Worm (Caenorhabditis elegans) whole organism, mixed stage, embryonic: Measurements from ENCODE around the gene C13C4.7.

Source experiments
- elt-1 ChIP-seq: sonication (generic microtip); optimal IDR thresholded peaks from 2 replicates; lab custom pipeline; 2017; ENCODE audit warnings: missing genetic modification characterization, mild to moderate bottlenecking, missing compliant biosample characterization, antibody characterized with exemption, moderate library complexity, borderline replicate concordance; ENCODE audit not compliant: insufficient read depth
- flh-1 ChIP-seq: fragments of 200-800 bp; sonication (Bioruptor generic); optimal IDR thresholded peaks from 2 replicates; lab custom pipeline; 2018; ENCODE audit warnings: mild to moderate bottlenecking, missing genetic modification characterization, moderate library complexity, missing compliant biosample characterization
- hlh-1 ChIP-seq: fragments of 150-350 bp; optimal IDR thresholded peaks from 2 replicates; lab custom pipeline; 2014; ENCODE audit warnings: missing biosample characterization, missing genetic modification reagents, missing genetic modification characterization
- lin-13 ChIP-seq: fragments of 150-350 bp; optimal IDR thresholded peaks from 2 replicates; lab custom pipeline; 2014; ENCODE audit warnings: missing biosample characterization, missing genetic modification characterization
- mep-1 ChIP-seq: fragments of 150-350 bp; optimal IDR thresholded peaks from 2 replicates; lab custom pipeline; 2017; ENCODE audit warnings: missing biosample characterization, missing genetic modification reagents, missing genetic modification characterization, inconsistent platforms
- nhr-12 ChIP-seq: fragments of 150-350 bp; optimal IDR thresholded peaks from 2 replicates; lab custom pipeline; 2014; ENCODE audit warnings: missing biosample characterization, missing genetic modification characterization
- nhr-237 ChIP-seq: fragments of 150-350 bp; optimal IDR thresholded peaks from 2 replicates; lab custom pipeline; 2014; ENCODE audit warnings: missing biosample characterization, missing genetic modification characterization
- nhr-28 ChIP-seq: fragments of 150-350 bp; optimal IDR thresholded peaks from 2 replicates; lab custom pipeline; 2014; ENCODE audit warnings: missing biosample characterization, missing genetic modification characterization
- pha-4 ChIP-seq: fragments of 150-350 bp; optimal IDR thresholded peaks from 2 replicates; lab custom pipeline; 2018; ENCODE audit warnings: missing biosample characterization, missing genetic modification reagents, missing genetic modification characterization
- snpc-4 ChIP-seq: fragments of 150-350 bp; optimal IDR thresholded peaks from 2 replicates; lab custom pipeline; 2014; ENCODE audit warnings: missing biosample characterization, missing genetic modification characterization
- unc-39 ChIP-seq: fragments of 150-350 bp; optimal IDR thresholded peaks from 2 replicates; lab custom pipeline; 2014; ENCODE audit warnings: missing biosample characterization, missing genetic modification characterization
- unc-62 ChIP-seq: fragments of 150-350 bp; optimal IDR thresholded peaks from 2 replicates; lab custom pipeline; 2014; ENCODE audit warnings: missing biosample characterization, missing genetic modification reagents, missing genetic modification characterization
- zip-8 ChIP-seq: fragments of 150-350 bp; optimal IDR thresholded peaks from 2 replicates; lab custom pipeline; 2014; ENCODE audit warnings: missing biosample characterization, missing genetic modification characterization
- ztf-11 ChIP-seq: fragments of 150-350 bp; optimal IDR thresholded peaks from 2 replicates; lab custom pipeline; 2014; ENCODE audit warnings: missing biosample characterization, missing genetic modification characterization

- TF ChIP-seq snpc-4 (tag; lab: Kevin White, UChicago) (no peak), elt-1 (tag; lab: Kevin White, UChicago) (no peak), unc-62 (GFP tag; lab: Kevin White, UChicago) (no peak), nhr-12 (tag; lab: Kevin White, UChicago) (no peak), nhr-28 (tag; lab: Kevin White, UChicago) (no peak), hlh-1 (tag; lab: Kevin White, UChicago) (no peak), unc-39 (tag; lab: Kevin White, UChicago) (no peak), lin-13 (tag; lab: Kevin White, UChicago) (no peak), flh-1 (no peak), nhr-237 (tag; lab: Kevin White, UChicago) (no peak), pha-4 (tag; lab: Kevin White, UChicago) (no peak), mep-1 (no peak), ztf-11 (no peak), zip-8 (tag; lab: Kevin White, UChicago) (no peak)
These were observed 49.9 kb downstream of the C13C4.7 start, which contains the start of gene kmo-1 for ce11 chrV:12070419-12070818.
